Worm (Caenorhabditis elegans) whole organism, late embryonic: ENCODE results near the gene W09C2.7.

Experiments used
- F13H6.1 ChIP-seq: sonication (generic microtip); optimal IDR thresholded peaks from 2 replicates; lab custom pipeline; 2016; ENCODE audit warnings: missing genetic modification characterization, missing compliant biosample characterization
- Y22D7AL.16 ChIP-seq: sonication (generic microtip); optimal IDR thresholded peaks from 2 replicates; lab custom pipeline; 2016; ENCODE audit warnings: missing genetic modification characterization, missing compliant biosample characterization
- ama-1 ChIP-seq: fragments of 150-350 bp; optimal IDR thresholded peaks from 2 replicates; lab custom pipeline; 2014
- ceh-48 ChIP-seq: sonication (generic microtip); optimal IDR thresholded peaks from 2 replicates; lab custom pipeline; 2016; ENCODE audit warnings: missing genetic modification characterization, inconsistent platforms, missing compliant biosample characterization
- pros-1 ChIP-seq: fragments of 150-350 bp; optimal IDR thresholded peaks from 2 replicates; lab custom pipeline; 2014; ENCODE audit warnings: missing biosample characterization, missing genetic modification reagents, missing genetic modification characterization
- ttx-3 ChIP-seq: sonication (generic microtip); optimal IDR thresholded peaks from 2 replicates; lab custom pipeline; 2016; ENCODE audit warnings: missing genetic modification reagents, missing genetic modification characterization, missing compliant biosample characterization

ce11 chrIV:9627033-9627432, 4.9 kb upstream of the W09C2.7 start:
- TF ChIP-seq ceh-48: no peak
- TF ChIP-seq ttx-3: no peak
- no peak for TF ChIP-seq Y22D7AL.16 (tag; lab: Kevin White, UChicago)
- no peak for TF ChIP-seq pros-1 (tag; lab: Kevin White, UChicago)
- TF ChIP-seq ama-1 (lab: Kevin White, UChicago): no peak
- TF ChIP-seq F13H6.1: no peak
